Worm (Caenorhabditis elegans): ENCODE data around the gene T24D5.6.

The T24D5.6 gene

DNA sequence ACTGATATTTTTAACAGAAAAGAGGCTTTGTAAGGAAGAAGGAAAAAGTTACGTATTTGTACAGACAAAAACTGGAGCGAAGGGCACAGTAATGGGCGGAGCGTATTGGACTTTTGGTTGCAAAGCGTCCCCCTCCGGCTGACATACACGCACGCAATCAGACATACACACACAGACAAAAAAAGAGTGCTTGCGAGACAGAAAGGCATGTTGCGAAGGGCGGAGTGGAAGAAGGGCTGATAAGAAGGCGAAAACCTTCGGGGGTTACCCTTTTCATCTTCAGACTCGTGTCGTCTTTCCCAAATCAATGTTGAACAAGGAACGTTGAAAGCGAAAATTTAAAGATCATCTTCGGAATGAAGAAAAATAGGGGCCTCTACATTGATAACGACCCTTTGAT lies 27.1 kb downstream of the T24D5.6 start:
- peak; percentile 46 for TF ChIP-seq elt-2 (tag; optimal IDR thresholded peaks at IDR 0.05)
- TF ChIP-seq ceh-24 (tag; optimal IDR thresholded peaks at IDR 0.05), result no peak
- peak; percentile 14 for TF ChIP-seq pqm-1 (tag; optimal IDR thresholded peaks at IDR 0.05)

DNA sequence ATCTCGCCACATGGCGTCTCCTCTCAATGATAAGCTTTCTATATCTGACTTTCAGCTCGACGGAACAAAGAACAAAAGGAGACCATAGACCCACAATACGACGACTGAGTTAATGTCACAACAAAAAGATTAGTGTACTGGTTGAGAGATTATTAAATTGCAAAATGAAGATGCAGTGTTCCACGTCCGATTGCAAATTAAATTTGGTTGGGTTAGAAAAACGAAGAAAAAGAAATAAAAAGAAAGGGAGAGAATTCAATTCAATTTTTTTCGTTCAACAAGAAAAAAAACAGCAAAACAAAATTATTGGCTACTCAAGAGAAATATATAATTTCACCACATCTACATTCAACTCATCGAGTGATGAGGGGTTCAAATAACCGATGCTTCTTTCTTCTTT lies 28.0 kb downstream of the T24D5.6 start:
- TF ChIP-seq unc-42 (tag; optimal IDR thresholded peaks at IDR 0.05) (peak; percentile 81), sox-2 (GFP tag; IDR thresholded peaks at IDR 0.05) (no peak)

DNA sequence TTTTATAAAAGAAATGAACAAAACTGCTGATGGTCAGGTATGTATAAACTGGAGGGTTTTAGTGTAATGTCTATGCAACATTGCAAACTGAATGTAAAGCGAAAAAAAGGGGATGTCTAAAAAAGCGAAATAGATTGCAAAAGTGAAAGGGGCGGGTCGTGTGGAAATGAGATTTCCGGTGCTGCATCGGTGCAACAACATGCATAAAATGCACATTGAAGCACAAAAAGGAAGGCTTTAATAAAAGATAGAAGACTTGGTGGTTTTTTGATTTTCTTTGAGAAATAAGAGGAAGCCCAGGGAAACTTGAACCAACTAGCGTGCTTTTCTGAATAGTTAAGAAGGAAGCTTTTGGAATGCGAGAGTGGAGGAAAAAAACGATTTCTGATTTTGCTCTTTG lies 29.2 kb downstream of the T24D5.6 start:
- TF ChIP-seq unc-42 (tag; optimal IDR thresholded peaks at IDR 0.05) (peak; percentile 76), ceh-22 (tag; optimal IDR thresholded peaks at IDR 0.05) (no peak), ama-1 (optimal IDR thresholded peaks at IDR 0.05) (no peak), sox-2 (GFP tag; IDR thresholded peaks at IDR 0.05) (no peak), gmeb-2 (tag; optimal IDR thresholded peaks at IDR 0.05) (no peak), tbx-2 (tag; optimal IDR thresholded peaks at IDR 0.05) (no peak)

DNA sequence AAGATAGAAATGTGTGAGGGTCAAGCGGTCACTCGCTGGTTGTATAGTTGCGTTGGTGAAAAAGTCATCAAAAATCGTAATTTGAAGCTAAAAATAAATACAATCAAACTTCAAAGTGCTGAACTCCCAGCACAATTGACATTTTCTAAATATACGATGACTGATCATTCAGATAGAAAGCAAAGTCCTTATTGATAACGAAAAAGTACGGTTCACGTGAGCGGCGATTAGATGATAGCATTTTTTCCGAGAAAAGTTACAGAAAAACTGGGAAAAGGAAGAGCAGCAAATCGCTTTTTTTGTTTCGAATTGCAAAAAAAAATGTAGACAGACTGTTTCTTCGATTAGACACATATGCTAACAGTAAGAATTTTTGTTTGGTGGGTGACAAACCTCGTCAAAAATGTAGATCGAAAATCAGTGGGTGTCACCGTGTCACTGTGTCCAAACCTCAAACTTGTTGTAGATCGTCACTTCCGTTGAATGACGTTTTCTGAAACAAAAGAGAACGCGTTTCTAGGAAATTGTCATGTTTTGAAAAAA lies 30.5 kb downstream of the T24D5.6 start, which contains the start of gene ivns-1:
Gene ivns-1 (minus strand): TSS at position 493 of the 543 bp plus-strand sequence.
- TF ChIP-seq tbx-7 (tag; optimal IDR thresholded peaks at IDR 0.05), result no peak
- no peak for TF ChIP-seq nfya-1 (tag; optimal IDR thresholded peaks at IDR 0.05)
- TF ChIP-seq elt-2 (tag; optimal IDR thresholded peaks at IDR 0.05), result no peak
- no peak for TF ChIP-seq ceh-31 (tag; optimal IDR thresholded peaks at IDR 0.05)
- TF ChIP-seq dmd-4 (tag; optimal IDR thresholded peaks at IDR 0.05; ENCODE audit: borderline replicate concordance), result no peak
- TF ChIP-seq ceh-24 (tag; optimal IDR thresholded peaks at IDR 0.05), result no peak
- no peak for TF ChIP-seq eyg-1 (tag; optimal IDR thresholded peaks at IDR 0.05)
- TF ChIP-seq K02D7.2 (tag; optimal IDR thresholded peaks at IDR 0.05), result no peak
- no peak for TF ChIP-seq fkh-10 (GFP tag; optimal IDR thresholded peaks at IDR 0.05)
- TF ChIP-seq fax-1 (tag; optimal IDR thresholded peaks at IDR 0.05), result no peak
- TF ChIP-seq rnt-1 (tag; optimal IDR thresholded peaks at IDR 0.05), result no peak
- TF ChIP-seq ceh-22 (tag; optimal IDR thresholded peaks at IDR 0.05), result no peak
- no peak for TF ChIP-seq F13H6.1 (tag; optimal IDR thresholded peaks at IDR 0.05)
- TF ChIP-seq ceh-30 (tag; optimal IDR thresholded peaks at IDR 0.05), result no peak
- no peak for TF ChIP-seq npax-4 (tag; optimal IDR thresholded peaks at IDR 0.05)

DNA sequence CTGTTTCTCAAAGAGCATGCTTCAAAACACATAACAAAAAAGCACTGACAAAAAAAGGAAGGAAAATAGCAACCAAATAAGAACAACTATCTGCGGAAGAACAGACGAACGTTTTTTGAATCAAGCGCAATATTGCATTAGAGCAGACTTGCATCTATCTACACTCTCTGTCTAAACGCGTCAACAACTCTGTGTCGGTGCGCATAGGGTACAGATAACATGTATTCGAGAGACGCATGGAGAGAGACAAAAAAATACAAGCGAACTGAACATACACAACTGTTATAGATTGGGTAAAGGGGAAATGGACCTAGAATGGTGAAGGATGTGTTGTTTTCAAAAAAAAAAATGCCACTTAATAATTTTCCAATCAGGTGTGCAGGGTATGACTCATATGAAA lies 31.6 kb downstream of the T24D5.6 start:
- TF ChIP-seq C08G9.2 (tag; optimal IDR thresholded peaks at IDR 0.05) (no peak), ceh-24 (tag; optimal IDR thresholded peaks at IDR 0.05) (no peak), elt-4 (tag; optimal IDR thresholded peaks at IDR 0.05) (no peak), gmeb-2 (tag; optimal IDR thresholded peaks at IDR 0.05) (no peak), lin-11 (tag; optimal IDR thresholded peaks at IDR 0.05) (no peak), K09A11.1 (tag; optimal IDR thresholded peaks at IDR 0.05; ENCODE audit: insufficient read depth) (no peak), unc-42 (tag; optimal IDR thresholded peaks at IDR 0.05) (no peak), che-1 (tag; optimal IDR thresholded peaks at IDR 0.05) (no peak), hlh-13 (GFP tag; optimal IDR thresholded peaks at IDR 0.05) (no peak), F13H6.1 (tag; optimal IDR thresholded peaks at IDR 0.05) (no peak), ama-1 (optimal IDR thresholded peaks at IDR 0.05) (no peak), ttx-3 (tag; optimal IDR thresholded peaks at IDR 0.05) (no peak), zip-5 (tag; optimal IDR thresholded peaks at IDR 0.05) (no peak), dmd-4 (tag; optimal IDR thresholded peaks at IDR 0.05; ENCODE audit: borderline replicate concordance) (no peak), ceh-18 (tag; optimal IDR thresholded peaks at IDR 0.05) (no peak), ceh-19 (GFP tag; optimal IDR thresholded peaks at IDR 0.05) (no peak), lim-6 (tag; optimal IDR thresholded peaks at IDR 0.05) (no peak), eyg-1 (tag; optimal IDR thresholded peaks at IDR 0.05) (no peak), fkh-10 (GFP tag; optimal IDR thresholded peaks at IDR 0.05) (no peak), unc-55 (GFP tag; optimal IDR thresholded peaks at IDR 0.05) (peak; percentile 4), odd-2 (tag; optimal IDR thresholded peaks at IDR 0.05) (no peak), sox-4 (tag; optimal IDR thresholded peaks at IDR 0.05) (no peak), pag-3 (tag; optimal IDR thresholded peaks at IDR 0.05; ENCODE audit: borderline replicate concordance) (no peak), hlh-6 (tag; optimal IDR thresholded peaks at IDR 0.05) (no peak), pax-1 (tag; optimal IDR thresholded peaks at IDR 0.05) (no peak), hlh-8 (tag; optimal IDR thresholded peaks at IDR 0.05) (no peak), sdc-2 (tag; optimal IDR thresholded peaks at IDR 0.05) (peak; percentile 22), unc-3 (GFP tag; conservative IDR thresholded peaks at IDR 0.05) (no peak), unc-3 (tag; optimal IDR thresholded peaks at IDR 0.05) (no peak), tbx-2 (tag; optimal IDR thresholded peaks at IDR 0.05) (peak; percentile 14), C38D4.7 (GFP tag; optimal IDR thresholded peaks at IDR 0.05) (no peak), ceh-31 (tag; optimal IDR thresholded peaks at IDR 0.05) (no peak), ceh-6 (GFP tag; optimal IDR thresholded peaks at IDR 0.05) (no peak)
